Worm (Caenorhabditis elegans): ENCODE results near the gene Y50D4A.4.

- no peak for TF ChIP-seq jun-1 (tag; optimal IDR thresholded peaks at IDR 0.05)
- no peak for TF ChIP-seq aly-2 (tag; optimal IDR thresholded peaks at IDR 0.05)
- TF ChIP-seq hmg-1.1 (GFP tag; IDR thresholded peaks at IDR 0.05) = no peak
- no peak for TF ChIP-seq mes-2 (tag; optimal IDR thresholded peaks at IDR 0.05; ENCODE audit: poor library complexity, severe bottlenecking)
- TF ChIP-seq zag-1 (tag; optimal IDR thresholded peaks at IDR 0.05) = no peak
- no peak for TF ChIP-seq ceh-62 (tag; optimal IDR thresholded peaks at IDR 0.05)
- TF ChIP-seq fos-1 (tag; optimal IDR thresholded peaks at IDR 0.05) = no peak
Observed at ce11 chrV:1232574-1232973, 36.6 kb upstream of the Y50D4A.4 start.

Data from whole organism, L4 larva.